Fruit fly (Drosophila melanogaster) whole organism, embryonic: ENCODE measurements around the gene CG44837.
A peak's percentile ranks its signal among the peaks of the same experiment; 100 is the strongest.

Source experiments
- Adf1 ChIP-seq: fragments of 200-800 bp; sonication (Bioruptor generic); IDR thresholded peaks from 2 replicates; pipeline ENCODE4 v1.3.6; 2022; ENCODE audit warnings: missing biosample characterization, missing genetic modification characterization
- Antp ChIP-seq: fragments of 200-800 bp; sonication (Bioruptor generic); optimal IDR thresholded peaks from 3 replicates; lab custom pipeline; 2016; ENCODE audit warnings: missing biosample characterization, missing genetic modification characterization
- Asciz ChIP-seq: fragments of 200-800 bp; sonication (Bioruptor generic); optimal IDR thresholded peaks from 2 replicates; lab custom pipeline; 2017; ENCODE audit warnings: missing biosample characterization, mild to moderate bottlenecking, missing genetic modification characterization, missing genetic modification reagents
- Awh ChIP-seq: fragments of 200-800 bp; sonication (Bioruptor generic); IDR thresholded peaks from 2 replicates; pipeline ENCODE4, ENCODE4 v1.3.6; 2022; ENCODE audit warnings: missing biosample characterization, missing genetic modification characterization
- CG10543 ChIP-seq: fragments of 200-800 bp; sonication (Bioruptor generic); optimal IDR thresholded peaks from 3 replicates; lab custom pipeline; 2017; ENCODE audit warnings: missing biosample characterization, mild to moderate bottlenecking, missing genetic modification characterization, moderate library complexity
- CG10654 ChIP-seq: fragments of 200-800 bp; sonication (Bioruptor generic); optimal IDR thresholded peaks from 2 replicates; lab custom pipeline; 2016; ENCODE audit warnings: missing biosample characterization, missing genetic modification characterization
- CG11093 ChIP-seq: fragments of 200-800 bp; sonication (Bioruptor generic); IDR thresholded peaks from 3 replicates; pipeline ENCODE4 v1.3.6; 2022; ENCODE audit warnings: missing biosample characterization, missing genetic modification characterization
- CG12236 ChIP-seq: fragments of 200-800 bp; sonication (Bioruptor generic); optimal IDR thresholded peaks from 2 replicates; lab custom pipeline; 2016; ENCODE audit warnings: missing biosample characterization, missing genetic modification characterization
- CG13123 ChIP-seq: fragments of 200-800 bp; sonication (Bioruptor generic); optimal IDR thresholded peaks from 2 replicates; lab custom pipeline; 2016; ENCODE audit warnings: missing biosample characterization, missing genetic modification characterization
- CG13287 ChIP-seq: fragments of 200-800 bp; sonication (Bioruptor generic); IDR thresholded peaks from 2 replicates; pipeline ENCODE4 v1.3.6; 2022; ENCODE audit warnings: missing biosample characterization, missing genetic modification characterization; ENCODE audit not compliant: partially characterized antibody
- CG2129 ChIP-seq: fragments of 200-800 bp; sonication (Bioruptor generic); IDR thresholded peaks from 2 replicates; pipeline ENCODE4 v1.3.6; 2022; ENCODE audit warnings: missing biosample characterization, missing genetic modification characterization; ENCODE audit not compliant: partially characterized antibody
- CG2202 ChIP-seq: fragments of 200-800 bp; sonication (Bioruptor generic); optimal IDR thresholded peaks from 2 replicates; lab custom pipeline; 2018; ENCODE audit warnings: missing biosample characterization, mild to moderate bottlenecking, missing genetic modification characterization
- CG2889 ChIP-seq: fragments of 200-800 bp; sonication (Bioruptor generic); IDR thresholded peaks from 3 replicates; pipeline ENCODE4 v1.3.6; 2022; ENCODE audit warnings: missing biosample characterization, missing genetic modification characterization
- CG3163 ChIP-seq: fragments of 200-800 bp; sonication (Bioruptor generic); optimal IDR thresholded peaks from 3 replicates; lab custom pipeline; 2016; ENCODE audit warnings: missing biosample characterization, missing genetic modification characterization
- CG33213 ChIP-seq: fragments of 200-800 bp; sonication (Bioruptor generic); optimal IDR thresholded peaks from 3 replicates; lab custom pipeline; 2016; ENCODE audit warnings: missing biosample characterization, missing genetic modification characterization
- CG34422 ChIP-seq: fragments of 200-800 bp; sonication (Bioruptor generic); IDR thresholded peaks from 3 replicates; pipeline ENCODE4 v1.3.6; 2022; ENCODE audit warnings: missing biosample characterization, missing genetic modification characterization
- CG5245 ChIP-seq: fragments of 200-800 bp; sonication (Bioruptor generic); optimal IDR thresholded peaks from 3 replicates; lab custom pipeline; 2016; ENCODE audit warnings: missing biosample characterization, missing genetic modification characterization
- CG6254 ChIP-seq: fragments of 200-800 bp; sonication (Bioruptor generic); optimal IDR thresholded peaks from 3 replicates; lab custom pipeline; 2017; ENCODE audit warnings: mild to moderate bottlenecking, missing biosample characterization, missing genetic modification reagents, missing genetic modification characterization
- CG7745 ChIP-seq: fragments of 200-800 bp; sonication (Bioruptor generic); optimal IDR thresholded peaks from 2 replicates; lab custom pipeline; 2018; ENCODE audit warnings: missing biosample characterization, mild to moderate bottlenecking, missing genetic modification characterization, moderate library complexity
- CG8765 ChIP-seq: fragments of 200-800 bp; sonication (Bioruptor generic); IDR thresholded peaks from 2 replicates; pipeline ENCODE4 v1.3.6; 2022; ENCODE audit warnings: missing biosample characterization, missing genetic modification characterization
- CG8924 ChIP-seq: fragments of 200-800 bp; optimal IDR thresholded peaks from 3 replicates; lab custom pipeline; 2019; ENCODE audit warnings: missing biosample characterization, mild to moderate bottlenecking, missing genetic modification characterization, moderate library complexity
- CG8944 ChIP-seq: fragments of 200-800 bp; sonication (Bioruptor generic); optimal IDR thresholded peaks from 3 replicates; lab custom pipeline; 2016; ENCODE audit warnings: missing biosample characterization, missing genetic modification characterization
- CG9727 ChIP-seq: fragments of 200-800 bp; sonication (Bioruptor generic); optimal IDR thresholded peaks from 3 replicates; lab custom pipeline; 2017; ENCODE audit warnings: missing biosample characterization, mild to moderate bottlenecking, missing genetic modification characterization
- Dll ChIP-seq: fragments of 200-800 bp; sonication (Bioruptor generic); IDR thresholded peaks from 4 replicates; pipeline ENCODE4 v1.3.6; 2022; ENCODE audit warnings: missing biosample characterization, missing genetic modification characterization; ENCODE audit not compliant: partially characterized antibody
- Dref ChIP-seq: fragments of 200-800 bp; sonication (Bioruptor generic); IDR thresholded peaks from 2 replicates; pipeline ENCODE4 v1.3.6; 2022; ENCODE audit warnings: missing biosample characterization, missing genetic modification characterization
- Rfx ChIP-seq: fragments of 200-800 bp; sonication (Bioruptor generic); IDR thresholded peaks from 2 replicates; pipeline ENCODE4 v1.3.6; 2022; ENCODE audit warnings: missing biosample characterization, missing genetic modification characterization
- Sox100B ChIP-seq: fragments of 200-800 bp; sonication (Bioruptor generic); optimal IDR thresholded peaks from 3 replicates; lab custom pipeline; 2018; ENCODE audit warnings: missing biosample characterization, mild to moderate bottlenecking, missing genetic modification characterization
- Stat92E ChIP-seq, 3 experiments: fragments of >200 bp in 2 of 3; fragments of 200-800 bp in 1 of 3; sonication (Bioruptor generic) in 1 of 3; optimal IDR thresholded peaks; 2 replicates each; lab custom pipeline; 2017 to 2019; ENCODE audit warnings: missing biosample characterization in 3 of 3, missing genetic modification characterization in 3 of 3, mild to moderate bottlenecking in 1 of 3, moderate library complexity in 1 of 3
- Trl ChIP-seq, 3 experiments: fragments of >200 bp in 2 of 3; fragments of 200-800 bp in 1 of 3; sonication (Bioruptor generic) in 1 of 3; optimal IDR thresholded peaks; 2 replicates in 1 of 3; 3 replicates in 2 of 3; lab custom pipeline; 2016 to 2017; ENCODE audit warnings: missing biosample characterization in 1 of 3, missing genetic modification characterization in 1 of 3
- abd-A ChIP-seq: fragments of 200-800 bp; sonication (Bioruptor generic); optimal IDR thresholded peaks from 3 replicates; lab custom pipeline; 2019; ENCODE audit warnings: missing biosample characterization, mild to moderate bottlenecking, missing genetic modification characterization, moderate library complexity
- cas ChIP-seq: fragments of 200-800 bp; sonication (Bioruptor generic); IDR thresholded peaks from 2 replicates; pipeline ENCODE4 v1.3.6; 2022; ENCODE audit warnings: missing biosample characterization, missing genetic modification characterization
- chif ChIP-seq, 2 experiments: fragments of 200-800 bp; sonication (Bioruptor generic); optimal IDR thresholded peaks; 3 replicates each; lab custom pipeline; 2016; ENCODE audit warnings: missing biosample characterization in 2 of 2, missing genetic modification characterization in 2 of 2
- cwo ChIP-seq: fragments of 200-800 bp; sonication (Bioruptor generic); optimal IDR thresholded peaks from 3 replicates; lab custom pipeline; 2017; ENCODE audit warnings: missing biosample characterization, missing genetic modification characterization, mild to moderate bottlenecking, moderate library complexity, missing genetic modification reagents
- da ChIP-seq: fragments of 200-800 bp; sonication (Bioruptor generic); optimal IDR thresholded peaks from 2 replicates; lab custom pipeline; 2016; ENCODE audit warnings: missing biosample characterization, missing genetic modification characterization
- danr ChIP-seq: fragments of 200-800 bp; sonication (Bioruptor generic); IDR thresholded peaks from 2 replicates; pipeline ENCODE4 v1.3.6; 2022; ENCODE audit warnings: missing biosample characterization, missing genetic modification characterization
- ewg ChIP-seq: fragments of 200-800 bp; sonication (Bioruptor generic); optimal IDR thresholded peaks from 3 replicates; lab custom pipeline; 2017; ENCODE audit warnings: mild to moderate bottlenecking, missing biosample characterization, missing genetic modification reagents, missing genetic modification characterization
- mam ChIP-seq: fragments of 200-800 bp; sonication (Bioruptor generic); optimal IDR thresholded peaks from 3 replicates; lab custom pipeline; 2016; ENCODE audit warnings: missing biosample characterization, missing genetic modification characterization
- nerfin-2 ChIP-seq: fragments of 200-800 bp; sonication (Bioruptor generic); IDR thresholded peaks from 2 replicates; pipeline ENCODE4 v1.3.6; 2022; ENCODE audit warnings: missing biosample characterization, missing genetic modification characterization; ENCODE audit not compliant: partially characterized antibody
- pfk ChIP-seq: fragments of 200-800 bp; sonication (Bioruptor generic); optimal IDR thresholded peaks from 2 replicates; lab custom pipeline; 2018; ENCODE audit warnings: missing biosample characterization, mild to moderate bottlenecking, missing genetic modification characterization, moderate library complexity
- prd ChIP-seq, 3 experiments: fragments of >200 bp in 2 of 3; fragments of 200-800 bp in 1 of 3; sonication (Bioruptor generic) in 1 of 3; optimal IDR thresholded peaks in 2 of 3; IDR thresholded peaks in 1 of 3; 2 replicates in 2 of 3; 3 replicates in 1 of 3; pipeline versions ENCODE4 v1.3.6 to Lab custom; 2017 to 2022; ENCODE audit warnings: missing biosample characterization in 1 of 3, missing genetic modification characterization in 1 of 3
- sc ChIP-seq, 3 experiments: fragments of >200 bp in 2 of 3; fragments of 200-800 bp in 1 of 3; sonication (Bioruptor generic) in 1 of 3; optimal IDR thresholded peaks; 2 replicates in 2 of 3; 3 replicates in 1 of 3; lab custom pipeline; 2017; ENCODE audit warnings: mild to moderate bottlenecking in 1 of 3, missing biosample characterization in 1 of 3, missing genetic modification characterization in 1 of 3, missing genetic modification reagents in 1 of 3
- sens ChIP-seq: fragments of 200-800 bp; sonication (Bioruptor generic); peaks from one replicate; lab custom pipeline; 2016; ENCODE audit warnings: missing biosample characterization, missing genetic modification characterization
- stc ChIP-seq: fragments of 200-800 bp; sonication (Bioruptor generic); IDR thresholded peaks from 2 replicates; pipeline ENCODE4 v1.3.6; 2022; ENCODE audit warnings: missing biosample characterization, missing genetic modification characterization
- tgo ChIP-seq: fragments of 200-800 bp; sonication (Bioruptor generic); IDR thresholded peaks from 3 replicates; pipeline ENCODE4 v1.3.6; 2022; ENCODE audit warnings: missing biosample characterization, missing genetic modification characterization
- usp ChIP-seq: fragments of >200 bp; optimal IDR thresholded peaks from 2 replicates; lab custom pipeline; 2017; ENCODE audit warnings: missing biosample characterization, missing genetic modification characterization
- vnd ChIP-seq: fragments of 200-800 bp; sonication (Bioruptor generic); IDR thresholded peaks from 3 replicates; pipeline ENCODE4 v1.3.6; 2022; ENCODE audit warnings: missing biosample characterization, missing genetic modification characterization; ENCODE audit not compliant: partially characterized antibody
- zfh2 ChIP-seq: fragments of 200-800 bp; sonication (Bioruptor generic); optimal IDR thresholded peaks from 2 replicates; lab custom pipeline; 2016; ENCODE audit warnings: missing biosample characterization, missing genetic modification characterization

Gene CG44837

dm6 chr3L:11819639-11820456 is 118.8 kb downstream of the CG44837 start (continued):
- TF ChIP-seq nerfin-2 (no peak), CG13123 (GFP tag; lab: Kevin White, UChicago) (peak; percentile 1), cwo (peak; percentile 86), Trl (optimal IDR thresholded peaks at IDR 0.05; lab: Kevin White, UChicago) (peak; percentile 87 to 90), Trl (GFP tag; optimal IDR thresholded peaks at IDR 0.05; lab: Kevin White, UChicago) (peak; percentile 49), Asciz (no peak), abd-A (tag; lab: Kevin White, UChicago) (no peak), CG11093 (GFP tag; lab: Robert Waterston, UW) (no peak), CG2889 (GFP tag; lab: Robert Waterston, UW) (no peak), stc (GFP tag; lab: Robert Waterston, UW) (no peak), Sox100B (GFP tag; lab: Kevin White, UChicago) (no peak), sc (optimal IDR thresholded peaks at IDR 0.05; lab: Kevin White, UChicago) (no peak), sc (GFP tag; optimal IDR thresholded peaks at IDR 0.05; lab: Kevin White, UChicago) (no peak), CG8924 (peak; percentile 35), pfk (GFP tag; lab: Kevin White, UChicago) (no peak), mam (GFP tag; lab: Kevin White, UChicago) (peak; percentile 47), ewg (no peak), CG8944 (GFP tag; lab: Kevin White, UChicago) (no peak), danr (GFP tag; lab: Robert Waterston, UW) (no peak), cas (no peak), CG33213 (GFP tag; lab: Kevin White, UChicago) (no peak), CG10654 (no peak), Antp (GFP tag; lab: Kevin White, UChicago) (peak; percentile 15), CG3163 (peak; percentile 77), CG13287 (no peak), CG6254 (GFP tag; lab: Kevin White, UChicago) (no peak), tgo (GFP tag; lab: Robert Waterston, UW) (peak; percentile 44; the same call in 1 of the 3 replicates), CG10543 (GFP tag; lab: Kevin White, UChicago) (no peak), CG2202 (tag; lab: Kevin White, UChicago) (no peak), Adf1 (GFP tag; lab: Robert Waterston, UW) (no peak), prd (optimal IDR thresholded peaks at IDR 0.05; lab: Kevin White, UChicago) (no peak), prd (GFP tag; IDR thresholded peaks at IDR 0.05; lab: Robert Waterston, UW) (peak; percentile 51; the same call in 2 of the 3 replicates), usp (GFP tag; lab: Kevin White, UChicago) (no peak), vnd (GFP tag; lab: Robert Waterston, UW) (no peak), CG9727 (GFP tag; lab: Kevin White, UChicago) (no peak), sens (GFP tag; lab: Kevin White, UChicago) (peak; percentile 72), CG8765 (no peak), CG12236 (GFP tag; lab: Kevin White, UChicago) (no peak), chif (GFP tag; optimal IDR thresholded peaks at IDR 0.05; lab: Kevin White, UChicago) (peak in 1 of 2 experiments; percentile 12), Awh (GFP tag; lab: Robert Waterston, UW) (0 out of 2 replicates have a peak, but pooled peaks have one; percentile 6), da (no peak), CG5245 (GFP tag; lab: Kevin White, UChicago) (no peak), Dref (GFP tag; lab: Robert Waterston, UW) (no peak), zfh2 (GFP tag; lab: Kevin White, UChicago) (peak; percentile 13), Stat92E (GFP tag; optimal IDR thresholded peaks at IDR 0.05; lab: Kevin White, UChicago) (peak in 1 of 3 experiments; percentile 36), CG34422 (GFP tag; lab: Robert Waterston, UW) (no peak), Dll (GFP tag; lab: Robert Waterston, UW) (peak; percentile 60; the same call in 1 of the 4 replicates), CG7745 (tag; lab: Kevin White, UChicago) (no peak), CG2129 (no peak), Rfx (GFP tag; lab: Robert Waterston, UW) (peak; percentile 72; the same call in 1 of the 2 replicates)
